Fruit fly (Drosophila melanogaster) S2 (cell line): ENCODE results near the gene CG13003.

Experiments used
- CG8478 ChIP-seq: fragments of >200 bp; optimal IDR thresholded peaks from 2 replicates; lab custom pipeline; 2018
- CTCF ChIP-seq, 2 experiments: fragments of >200 bp; optimal IDR thresholded peaks; 2 replicates each; lab custom pipeline; 2018

dm6 chrX:16815168-16815567 lies 61.2 kb downstream of the CG13003 start:
- TF ChIP-seq CG8478 (lab: Kevin White, UChicago) (no peak), CTCF (optimal IDR thresholded peaks at IDR 0.05; lab: Kevin White, UChicago) (no peak)
